Worm (Caenorhabditis elegans): ENCODE data around the gene F59B8.1.
A peak's percentile ranks its signal among the peaks of the same experiment; 100 is the strongest.

- no peak for TF ChIP-seq ceh-82 (tag; optimal IDR thresholded peaks at IDR 0.05)
- peak; percentile 14; the same call in 1 of the 2 replicates for TF ChIP-seq dmd-6 (GFP tag; IDR thresholded peaks at IDR 0.05)
- TF ChIP-seq unc-39 (tag; optimal IDR thresholded peaks at IDR 0.05): no peak
- TF ChIP-seq zag-1 (tag; optimal IDR thresholded peaks at IDR 0.05): no peak
- TF ChIP-seq snpc-4 (tag; optimal IDR thresholded peaks at IDR 0.05): no peak
- no peak for TF ChIP-seq mxl-2 (GFP tag; conservative IDR thresholded peaks at IDR 0.05)
- no peak for TF ChIP-seq zfp-3 (GFP tag; conservative IDR thresholded peaks at IDR 0.05)
Observed at ce11 chrIV:9401715-9402114, 26.3 kb upstream of the F59B8.1 start, which contains the start of gene F56D5.6.

Measured in whole organism, L4 larva.